Fruit fly (Drosophila melanogaster) whole organism: ENCODE data around the gene CG17376.

Experiments
- CG8478 ChIP-seq: fragments of >200 bp; optimal IDR thresholded peaks from 2 replicates; lab custom pipeline; 2018; ENCODE audit warnings: inconsistent platforms
- Dll ChIP-seq: fragments of >200 bp; optimal IDR thresholded peaks from 2 replicates; lab custom pipeline; 2017
- EcR ChIP-seq, 2 experiments: fragments of >200 bp; optimal IDR thresholded peaks; 2 replicates each; lab custom pipeline; 2017; ENCODE audit warnings: missing biosample characterization in 2 of 2, missing genetic modification characterization in 2 of 2, missing genetic modification reagents in 2 of 2
- pan ChIP-seq: fragments of >200 bp; optimal IDR thresholded peaks from 2 replicates; lab custom pipeline; 2017
- psq ChIP-seq: fragments of >200 bp; optimal IDR thresholded peaks from 2 replicates; lab custom pipeline; 2017
- usp ChIP-seq: fragments of >200 bp; optimal IDR thresholded peaks from 2 replicates; lab custom pipeline; 2017; ENCODE audit warnings: missing biosample characterization, missing genetic modification characterization, mixed read lengths

Gene CG17376

dm6 chr2L:6817493-6817892 is 16.8 kb upstream of the CG17376 start:
- TF ChIP-seq usp (GFP tag; lab: Kevin White, UChicago) (no peak), pan (no peak), psq (lab: Kevin White, UChicago) (no peak), Dll (lab: Kevin White, UChicago) (no peak), CG8478 (lab: Kevin White, UChicago) (no peak), EcR (GFP tag; optimal IDR thresholded peaks at IDR 0.05; lab: Kevin White, UChicago) (no peak)

dm6 chr2L:6805783-6806182 is 5.1 kb upstream of the CG17376 start, which contains the start of gene CG17375:
CG17375 (minus strand) TSS chr2L:6805792.
- TF ChIP-seq CG8478 (lab: Kevin White, UChicago), result no peak
- no peak for TF ChIP-seq Dll (lab: Kevin White, UChicago)
- TF ChIP-seq pan, result no peak
- no peak for TF ChIP-seq psq (lab: Kevin White, UChicago)
- no peak for TF ChIP-seq EcR (GFP tag; optimal IDR thresholded peaks at IDR 0.05; lab: Kevin White, UChicago)
- no peak for TF ChIP-seq usp (GFP tag; lab: Kevin White, UChicago)

- TF ChIP-seq pan, result no peak
- TF ChIP-seq EcR (GFP tag; optimal IDR thresholded peaks at IDR 0.05; lab: Kevin White, UChicago), result no peak
- no peak for TF ChIP-seq CG8478 (lab: Kevin White, UChicago)
- no peak for TF ChIP-seq usp (GFP tag; lab: Kevin White, UChicago)
- TF ChIP-seq psq (lab: Kevin White, UChicago), result no peak
- no peak for TF ChIP-seq Dll (lab: Kevin White, UChicago)
Measured at dm6 chr2L:6802740-6803139, 2.0 kb upstream of the CG17376 start, which contains the start of the genes CG17377 and Daao2. CG17377 (minus strand) TSS chr2L:6802840. Daao2 (plus strand) TSS chr2L:6803011.

- no peak for TF ChIP-seq Dll (lab: Kevin White, UChicago)
- TF ChIP-seq EcR (GFP tag; optimal IDR thresholded peaks at IDR 0.05; lab: Kevin White, UChicago), result no peak
- no peak for TF ChIP-seq psq (lab: Kevin White, UChicago)
- TF ChIP-seq CG8478 (lab: Kevin White, UChicago), result no peak
Measured at dm6 chr2L:6799551-6799950, 1.1 kb downstream of the CG17376 start.

- TF ChIP-seq CG8478 (lab: Kevin White, UChicago), result no peak
- no peak for TF ChIP-seq psq (lab: Kevin White, UChicago)
- TF ChIP-seq EcR (GFP tag; optimal IDR thresholded peaks at IDR 0.05; lab: Kevin White, UChicago), result no peak
- no peak for TF ChIP-seq Dll (lab: Kevin White, UChicago)
- TF ChIP-seq usp (GFP tag; lab: Kevin White, UChicago), result no peak
- TF ChIP-seq pan, result no peak
Measured at dm6 chr2L:6798762-6799246, 1.9 kb downstream of the CG17376 start, which contains the start of the genes nrv2 and CG43610. nrv2 (minus strand) TSS chr2L:6798862. CG43610 (plus strand) TSS chr2L:6799196.

- TF ChIP-seq psq (lab: Kevin White, UChicago) (no peak), usp (GFP tag; lab: Kevin White, UChicago) (no peak), Dll (lab: Kevin White, UChicago) (no peak), pan (no peak), EcR (GFP tag; optimal IDR thresholded peaks at IDR 0.05; lab: Kevin White, UChicago) (no peak), CG8478 (lab: Kevin White, UChicago) (no peak)
Measured at dm6 chr2L:6797408-6797807, 3.3 kb downstream of the CG17376 start.

- TF ChIP-seq CG8478 (lab: Kevin White, UChicago) (no peak), EcR (GFP tag; optimal IDR thresholded peaks at IDR 0.05; lab: Kevin White, UChicago) (no peak), pan (no peak), Dll (lab: Kevin White, UChicago) (no peak), psq (lab: Kevin White, UChicago) (no peak)
Measured at dm6 chr2L:6794956-6795522, 5.7 kb downstream of the CG17376 start.

dm6 chr2L:6794418-6794793 is 6.3 kb downstream of the CG17376 start:
- TF ChIP-seq psq (lab: Kevin White, UChicago) (no peak), usp (GFP tag; lab: Kevin White, UChicago) (no peak), pan (no peak), EcR (GFP tag; optimal IDR thresholded peaks at IDR 0.05; lab: Kevin White, UChicago) (no peak), CG8478 (lab: Kevin White, UChicago) (no peak), Dll (lab: Kevin White, UChicago) (no peak)

dm6 chr2L:6793763-6794417 is 6.8 kb downstream of the CG17376 start:
- TF ChIP-seq psq (lab: Kevin White, UChicago) (no peak), Dll (lab: Kevin White, UChicago) (no peak), EcR (GFP tag; optimal IDR thresholded peaks at IDR 0.05; lab: Kevin White, UChicago) (no peak)

- no peak for TF ChIP-seq Dll (lab: Kevin White, UChicago)
- TF ChIP-seq usp (GFP tag; lab: Kevin White, UChicago), result no peak
- TF ChIP-seq EcR (GFP tag; optimal IDR thresholded peaks at IDR 0.05; lab: Kevin White, UChicago), result no peak
- no peak for TF ChIP-seq pan
- TF ChIP-seq psq (lab: Kevin White, UChicago), result no peak
- TF ChIP-seq CG8478 (lab: Kevin White, UChicago), result no peak
Measured at dm6 chr2L:6791845-6792443, 8.8 kb downstream of the CG17376 start.

dm6 chr2L:6789358-6789757 is 11.3 kb downstream of the CG17376 start:
- no peak for TF ChIP-seq Dll (lab: Kevin White, UChicago)

dm6 chr2L:6787973-6788368 is 12.7 kb downstream of the CG17376 start:
- TF ChIP-seq EcR (GFP tag; optimal IDR thresholded peaks at IDR 0.05; lab: Kevin White, UChicago), result no peak
- no peak for TF ChIP-seq Dll (lab: Kevin White, UChicago)
- TF ChIP-seq psq (lab: Kevin White, UChicago), result no peak
- TF ChIP-seq CG8478 (lab: Kevin White, UChicago), result no peak
- TF ChIP-seq usp (GFP tag; lab: Kevin White, UChicago), result no peak
- no peak for TF ChIP-seq pan
